Fruit fly (Drosophila melanogaster) whole organism, wandering third instar larva: ENCODE measurements around the gene Cf2.
A peak's percentile ranks its signal among the peaks of the same experiment; 100 is the strongest.

ENCODE experiments used
- Abd-B ChIP-seq: fragments of >200 bp; optimal IDR thresholded peaks from 2 replicates; lab custom pipeline; 2017; ENCODE audit warnings: missing biosample characterization, missing genetic modification characterization
- CG32264 ChIP-seq: fragments of 200-800 bp; sonication (Bioruptor generic); optimal IDR thresholded peaks from 2 replicates; lab custom pipeline; 2016; ENCODE audit warnings: missing biosample characterization, missing genetic modification characterization
- HLH106 ChIP-seq: fragments of 200-800 bp; optimal IDR thresholded peaks from 3 replicates; lab custom pipeline; 2019; ENCODE audit warnings: missing biosample characterization, mild to moderate bottlenecking, missing genetic modification characterization, moderate library complexity
- Hnf4 ChIP-seq: fragments of 200-800 bp; sonication (Bioruptor generic); optimal IDR thresholded peaks from 2 replicates; lab custom pipeline; 2016; ENCODE audit warnings: missing biosample characterization, mild to moderate bottlenecking, missing genetic modification characterization
- Hr78 ChIP-seq: fragments of >200 bp; optimal IDR thresholded peaks from 2 replicates; lab custom pipeline; 2017; ENCODE audit warnings: missing biosample characterization, missing genetic modification characterization
- Jra ChIP-seq: sonication (Bioruptor generic); optimal IDR thresholded peaks from 2 replicates; lab custom pipeline; 2016; ENCODE audit warnings: missing biosample characterization, missing genetic modification characterization
- Myc ChIP-seq: fragments of >200 bp; optimal IDR thresholded peaks from 2 replicates; lab custom pipeline; 2017
- OdsH ChIP-seq: fragments of 200-800 bp; sonication (Bioruptor generic); optimal IDR thresholded peaks from 2 replicates; lab custom pipeline; 2016; ENCODE audit warnings: missing biosample characterization, mild to moderate bottlenecking, missing genetic modification characterization
- brk ChIP-seq: fragments of 200-800 bp; sonication (Bioruptor generic); optimal IDR thresholded peaks from 2 replicates; lab custom pipeline; 2016; ENCODE audit warnings: missing biosample characterization, mild to moderate bottlenecking, missing genetic modification characterization
- dl ChIP-seq, 2 experiments: fragments of 175-275, 200-275 bp in 1 of 2; fragments of 200-275 bp in 1 of 2; sonication (Bioruptor generic); optimal IDR thresholded peaks; lab custom pipeline; 2018; ENCODE audit warnings: mild to moderate bottlenecking in 2 of 2, missing biosample characterization in 2 of 2, missing genetic modification characterization in 2 of 2, moderate library complexity in 2 of 2; ENCODE audit not compliant: partially characterized antibody in 2 of 2, insufficient read depth in 1 of 2
- dmrt93B ChIP-seq: fragments of 200-800 bp; sonication (Bioruptor generic); optimal IDR thresholded peaks from 2 replicates; lab custom pipeline; 2018; ENCODE audit warnings: missing biosample characterization, mild to moderate bottlenecking, missing genetic modification characterization
- h ChIP-seq: fragments of 200-800 bp; sonication (Bioruptor generic); optimal IDR thresholded peaks from 3 replicates; lab custom pipeline; 2016; ENCODE audit warnings: missing biosample characterization, mild to moderate bottlenecking, missing genetic modification characterization
- pan ChIP-seq: fragments of >200 bp; optimal IDR thresholded peaks from 2 replicates; lab custom pipeline; 2017

dm6 chr2L:4888541-4888940, 5.6 kb upstream of the Cf2 start:
- TF ChIP-seq OdsH (GFP tag; lab: Kevin White, UChicago), result no peak
- no peak for TF ChIP-seq h (GFP tag; lab: Kevin White, UChicago)
- TF ChIP-seq pan (lab: Kevin White, UChicago), result no peak
- TF ChIP-seq Jra, result no peak
- TF ChIP-seq Hnf4 (GFP tag; lab: Kevin White, UChicago), result no peak
- TF ChIP-seq dmrt93B (GFP tag; lab: Kevin White, UChicago), result no peak
- TF ChIP-seq dl (GFP tag; optimal IDR thresholded peaks at IDR 0.05; lab: Kevin White, UChicago; ENCODE audit: insufficient read depth in 1 of 2, partially characterized antibody in 2 of 2), result no peak
- no peak for TF ChIP-seq Hr78
- TF ChIP-seq Myc (lab: Kevin White, UChicago), result no peak
- TF ChIP-seq CG32264, result no peak
- no peak for TF ChIP-seq Abd-B (GFP tag; lab: Kevin White, UChicago)
- TF ChIP-seq brk (GFP tag; lab: Kevin White, UChicago), result no peak
- peak; percentile 14 for TF ChIP-seq HLH106 (tag; lab: Kevin White, UChicago)
